Worm (Caenorhabditis elegans): ENCODE results near the gene set-19.

set-19 gene

DNA sequence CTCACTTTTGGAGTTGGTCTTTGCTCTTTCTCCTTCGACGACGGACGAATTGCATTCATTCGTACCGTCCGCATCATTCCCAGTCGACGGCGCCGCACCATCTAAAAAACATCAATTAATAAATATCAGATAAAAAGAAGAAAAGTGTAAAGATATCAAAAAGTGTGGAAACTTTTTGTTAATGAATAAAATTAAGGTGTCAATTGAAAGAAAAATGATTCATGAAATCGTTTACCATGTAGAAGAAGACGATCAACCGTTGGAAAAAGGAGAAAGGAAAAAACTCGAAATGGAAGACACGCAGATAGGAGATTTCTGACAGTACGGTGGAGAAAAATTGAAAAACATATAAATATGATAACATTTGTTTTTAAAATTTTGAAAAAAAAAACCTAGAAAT is at the start of gene set-19:
set-19 (minus strand) TSS at position 101 of the 400 bp plus-strand sequence.
- TF ChIP-seq him-1 (tag; optimal IDR thresholded peaks at IDR 0.05) (no peak), dao-5 (tag; optimal IDR thresholded peaks at IDR 0.05) (no peak), W03F9.2 (tag; optimal IDR thresholded peaks at IDR 0.05) (no peak)

DNA sequence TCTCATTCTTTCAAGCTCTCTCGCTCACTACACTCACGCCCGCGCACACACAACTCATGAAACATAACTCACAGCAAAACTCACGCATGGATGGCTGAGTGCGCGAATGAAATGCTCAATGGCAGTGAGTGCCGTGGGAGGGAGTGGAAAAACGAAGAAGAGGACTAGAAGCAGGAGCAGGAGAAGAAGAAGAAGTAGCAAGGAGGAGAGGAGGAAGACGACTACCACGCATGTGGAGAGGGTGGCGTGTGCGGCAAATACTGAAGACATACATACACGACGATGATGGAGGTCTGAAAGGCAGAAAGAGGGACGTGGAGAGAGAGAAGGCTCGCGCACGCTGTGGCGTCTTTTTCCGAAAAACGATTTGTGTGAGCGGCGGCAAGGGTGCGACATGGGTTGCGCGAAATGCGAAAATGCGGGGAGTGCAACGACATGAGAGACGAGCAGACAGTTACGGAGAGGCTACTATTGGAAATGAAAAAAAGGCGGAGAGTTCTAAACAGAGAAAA is 49.0 kb upstream of the set-19 start:
- TF ChIP-seq him-1 (tag; optimal IDR thresholded peaks at IDR 0.05): peak; percentile 84
- TF ChIP-seq dao-5 (tag; optimal IDR thresholded peaks at IDR 0.05): no peak

DNA sequence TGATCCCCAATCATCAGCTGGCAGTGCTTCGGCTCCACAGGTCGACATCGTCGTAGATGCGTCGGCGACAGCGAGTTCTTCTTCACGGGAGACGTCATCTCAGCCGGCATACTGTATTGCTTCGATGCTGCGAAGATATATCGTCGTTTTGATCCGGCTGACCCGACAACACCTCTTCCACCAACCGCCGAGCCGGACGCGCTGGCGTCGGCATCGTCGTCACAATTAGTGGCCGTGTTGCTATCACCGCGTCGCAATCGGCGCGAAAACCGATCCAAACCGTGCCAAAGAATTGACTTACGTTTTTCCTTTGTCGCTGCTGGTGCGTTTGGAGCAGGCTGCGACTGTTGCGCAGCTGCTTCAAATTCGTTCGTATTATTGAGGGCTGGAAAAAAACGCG is 46.1 kb upstream of the set-19 start:
- TF ChIP-seq W03F9.2 (tag; optimal IDR thresholded peaks at IDR 0.05) (no peak), dao-5 (tag; optimal IDR thresholded peaks at IDR 0.05) (no peak), him-1 (tag; optimal IDR thresholded peaks at IDR 0.05) (no peak)

DNA sequence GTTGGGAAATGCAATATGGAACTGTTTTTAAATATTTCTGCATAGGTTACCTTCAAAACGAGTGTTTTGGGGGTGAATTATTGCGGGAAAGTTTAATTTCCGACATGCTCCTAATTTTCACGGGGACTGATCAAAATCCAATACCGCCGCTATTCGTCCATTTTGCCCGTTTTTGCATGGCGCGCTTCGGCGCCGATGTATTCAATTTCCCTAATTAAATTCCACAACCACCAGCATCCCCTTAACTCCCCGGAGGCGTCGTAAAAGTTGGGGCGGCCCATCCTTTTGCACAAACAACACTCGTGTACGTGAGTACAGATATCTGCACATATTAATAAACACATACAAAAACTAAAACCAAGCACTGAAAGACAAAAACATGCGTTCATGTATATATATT is 44.5 kb upstream of the set-19 start:
- no peak for TF ChIP-seq W03F9.2 (tag; optimal IDR thresholded peaks at IDR 0.05)
- TF ChIP-seq him-1 (tag; optimal IDR thresholded peaks at IDR 0.05): no peak
- no peak for TF ChIP-seq dao-5 (tag; optimal IDR thresholded peaks at IDR 0.05)

DNA sequence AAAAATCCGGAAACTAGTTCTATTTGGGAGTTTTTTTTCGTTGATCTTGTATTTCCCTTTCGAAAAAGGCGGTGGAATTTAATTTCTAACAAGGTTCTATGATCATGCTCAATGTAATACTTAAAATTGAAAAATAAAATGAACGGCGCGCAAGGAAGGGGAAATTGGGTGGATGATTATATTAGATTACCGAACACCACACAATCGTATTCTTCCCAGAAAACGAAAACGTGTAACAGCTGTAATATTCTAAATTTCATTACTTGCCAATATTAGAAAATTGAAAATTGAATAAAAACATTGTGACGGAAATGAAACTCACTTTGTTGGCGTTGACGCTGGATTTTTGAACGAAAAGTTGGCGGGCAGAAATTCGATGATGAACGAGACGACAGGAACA is 43.7 kb upstream of the set-19 start:
- TF ChIP-seq W03F9.2 (tag; optimal IDR thresholded peaks at IDR 0.05) (no peak), dao-5 (tag; optimal IDR thresholded peaks at IDR 0.05) (no peak), him-1 (tag; optimal IDR thresholded peaks at IDR 0.05) (no peak)

DNA sequence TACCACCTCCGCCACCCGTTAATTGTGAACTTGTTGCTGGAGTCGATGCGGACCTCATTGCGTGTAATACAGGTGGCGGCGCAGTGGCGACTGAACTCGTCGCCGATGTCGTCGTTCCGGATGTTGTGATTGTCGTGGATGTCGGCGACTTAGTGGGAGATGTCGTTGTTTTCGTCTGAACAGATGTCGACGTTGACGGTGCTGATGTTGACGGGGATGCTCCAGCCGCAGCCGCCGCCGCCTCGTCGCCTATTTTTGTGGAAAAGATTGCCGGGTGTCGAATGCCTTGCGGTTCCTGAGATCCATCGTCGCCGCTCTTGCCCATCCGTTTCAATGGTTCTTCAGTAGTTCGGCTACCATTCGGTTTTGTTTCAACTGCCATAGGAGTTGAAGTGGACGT is 40.9 kb upstream of the set-19 start:
- TF ChIP-seq dao-5 (tag; optimal IDR thresholded peaks at IDR 0.05) (no peak), him-1 (tag; optimal IDR thresholded peaks at IDR 0.05) (no peak)

DNA sequence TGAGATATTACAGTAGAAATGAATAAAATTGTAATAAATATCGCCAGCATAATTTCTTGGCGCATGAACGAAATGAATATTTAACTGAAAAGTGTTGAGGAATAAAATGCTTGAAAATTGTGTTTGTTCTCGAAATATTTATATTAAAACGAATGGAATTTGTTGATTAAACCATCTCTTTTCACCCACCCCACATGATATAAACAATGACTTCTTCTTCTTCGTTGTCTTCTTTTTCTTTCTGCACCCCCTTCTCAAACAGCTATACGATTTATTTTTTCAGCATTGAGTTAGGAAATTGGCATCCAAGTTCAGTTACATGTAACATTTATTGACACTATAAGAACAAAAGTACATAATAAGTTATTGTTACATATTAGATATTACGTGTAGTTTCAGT is 40.1 kb upstream of the set-19 start, which contains the start of gene C41G11.1:
C41G11.1 (minus strand) TSS at position 101 of the 400 bp plus-strand sequence.
- TF ChIP-seq W03F9.2 (tag; optimal IDR thresholded peaks at IDR 0.05) (no peak), him-1 (tag; optimal IDR thresholded peaks at IDR 0.05) (no peak), dao-5 (tag; optimal IDR thresholded peaks at IDR 0.05) (no peak)

DNA sequence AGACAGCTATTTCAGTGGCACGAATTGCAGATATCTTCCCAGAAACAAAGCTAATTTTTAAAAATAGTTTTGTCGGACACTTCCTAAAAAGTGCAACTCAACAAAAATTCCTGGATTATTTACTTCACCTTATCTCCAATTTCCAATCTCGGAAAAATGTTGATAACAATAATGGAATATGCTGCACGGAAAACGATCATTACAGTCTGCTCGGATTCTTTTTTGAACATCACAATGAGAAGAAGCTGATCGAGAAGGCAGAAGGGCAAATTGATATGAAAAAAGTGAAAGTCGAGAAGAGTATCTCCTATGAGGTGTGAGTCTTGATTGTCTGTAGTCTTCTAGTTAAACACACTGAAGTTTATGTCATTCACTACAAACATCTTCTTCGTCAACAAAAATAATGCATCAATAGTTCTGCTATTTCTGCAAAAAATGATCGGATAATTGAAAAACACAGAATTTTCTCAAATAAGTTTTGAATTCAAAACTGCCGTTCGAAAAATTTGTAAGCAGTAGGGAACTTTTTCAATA is 35.9 kb upstream of the set-19 start:
- TF ChIP-seq W03F9.2 (tag; optimal IDR thresholded peaks at IDR 0.05) (no peak), him-1 (tag; optimal IDR thresholded peaks at IDR 0.05) (no peak), dao-5 (tag; optimal IDR thresholded peaks at IDR 0.05) (no peak)

DNA sequence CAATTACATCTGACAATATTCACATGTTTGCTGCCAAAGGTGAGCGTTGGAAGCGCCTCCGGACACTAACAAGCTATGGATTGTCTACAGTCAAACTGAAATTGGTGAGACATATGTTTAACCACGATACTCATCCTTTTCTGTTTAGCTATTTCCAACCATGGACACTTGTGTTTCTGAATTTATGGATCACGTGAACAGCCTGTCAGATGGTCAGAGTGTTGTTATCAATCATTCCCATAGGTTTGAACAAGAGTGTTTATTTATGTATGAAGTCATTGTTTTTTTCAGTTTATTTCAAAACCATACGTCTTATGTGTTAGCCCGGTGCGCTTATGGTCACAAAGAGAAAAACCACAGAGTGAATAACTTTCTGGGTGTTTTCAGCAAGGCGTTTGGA is 35.3 kb upstream of the set-19 start:
- TF ChIP-seq him-1 (tag; optimal IDR thresholded peaks at IDR 0.05): no peak
- no peak for TF ChIP-seq dao-5 (tag; optimal IDR thresholded peaks at IDR 0.05)
- no peak for TF ChIP-seq W03F9.2 (tag; optimal IDR thresholded peaks at IDR 0.05)

DNA sequence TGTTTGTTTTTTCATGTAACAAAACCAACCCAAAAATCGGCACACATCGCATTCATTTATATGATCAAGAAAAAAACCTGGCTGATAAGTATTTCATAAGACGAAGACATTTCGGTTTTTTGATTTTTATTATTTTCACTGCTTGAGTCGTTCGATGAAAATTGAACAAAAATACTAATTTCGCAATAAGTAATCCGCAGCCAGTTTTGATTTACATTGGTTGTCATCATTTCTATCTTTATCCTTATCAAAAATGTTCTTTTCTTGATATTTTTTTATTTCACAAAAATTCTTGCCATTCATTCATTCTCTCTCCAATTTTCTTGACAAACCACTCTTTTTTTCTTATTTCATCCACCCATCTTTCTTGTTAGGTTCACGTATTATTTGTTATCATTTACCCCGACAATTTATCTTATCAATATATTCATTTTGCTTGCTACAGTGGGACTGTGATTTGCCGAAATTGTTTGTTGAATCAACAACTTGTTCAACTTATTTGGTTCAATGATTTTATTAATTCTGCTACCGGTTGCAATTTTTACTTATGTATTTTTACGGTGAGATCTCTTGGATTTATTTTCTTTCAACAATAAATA is 34.2 kb upstream of the set-19 start, which contains the start of gene cyp-43A1:
cyp-43A1 (plus strand) TSS at position 446 of the 599 bp plus-strand sequence.
- TF ChIP-seq W03F9.2 (tag; optimal IDR thresholded peaks at IDR 0.05): no peak
- TF ChIP-seq dao-5 (tag; optimal IDR thresholded peaks at IDR 0.05): no peak
- no peak for TF ChIP-seq him-1 (tag; optimal IDR thresholded peaks at IDR 0.05)

DNA sequence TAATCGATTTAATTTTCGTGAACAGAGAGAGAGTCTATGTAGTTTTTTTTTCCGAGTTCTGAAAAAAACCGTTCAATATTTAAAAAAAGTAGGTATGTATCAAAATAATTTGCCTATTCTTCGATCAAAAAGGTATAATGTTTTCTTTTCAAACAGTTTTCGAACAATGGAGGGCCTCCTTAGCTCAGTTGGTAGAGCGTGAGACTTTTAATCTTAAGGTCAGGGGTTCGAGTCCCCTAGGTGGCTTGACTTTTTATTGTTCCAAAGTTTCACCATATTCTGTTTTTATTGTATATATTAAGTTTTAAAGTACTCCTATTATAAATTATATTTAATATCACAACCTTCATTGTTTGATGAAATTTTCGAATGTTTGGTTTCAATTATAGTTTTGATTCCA is 33.5 kb upstream of the set-19 start:
- TF ChIP-seq him-1 (tag; optimal IDR thresholded peaks at IDR 0.05): no peak
- TF ChIP-seq dao-5 (tag; optimal IDR thresholded peaks at IDR 0.05): no peak
- TF ChIP-seq W03F9.2 (tag; optimal IDR thresholded peaks at IDR 0.05): peak; percentile 35

DNA sequence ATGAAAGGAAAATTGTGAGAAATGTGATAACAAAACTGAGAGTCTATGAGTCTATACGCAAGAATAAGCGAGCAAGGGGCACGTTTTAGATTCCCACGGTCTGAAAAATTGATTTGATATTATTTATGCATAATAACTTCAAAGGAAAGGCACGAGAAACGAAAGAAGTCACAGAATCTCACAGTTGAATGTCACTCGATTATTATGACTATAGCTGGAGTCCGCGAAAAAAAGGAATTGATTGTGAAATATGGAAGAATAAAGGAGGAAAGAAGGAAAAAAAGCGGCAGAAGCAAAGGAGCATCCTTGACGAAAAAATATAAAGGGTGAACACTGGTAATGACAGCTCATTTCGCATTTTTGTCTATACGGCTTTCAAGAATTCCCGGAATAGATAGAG is 30.6 kb upstream of the set-19 start, which contains the start of gene cat-1:
cat-1 (minus strand) TSS at position 101 of the 400 bp plus-strand sequence.
- TF ChIP-seq dao-5 (tag; optimal IDR thresholded peaks at IDR 0.05) (no peak), him-1 (tag; optimal IDR thresholded peaks at IDR 0.05) (no peak), W03F9.2 (tag; optimal IDR thresholded peaks at IDR 0.05) (no peak)

DNA sequence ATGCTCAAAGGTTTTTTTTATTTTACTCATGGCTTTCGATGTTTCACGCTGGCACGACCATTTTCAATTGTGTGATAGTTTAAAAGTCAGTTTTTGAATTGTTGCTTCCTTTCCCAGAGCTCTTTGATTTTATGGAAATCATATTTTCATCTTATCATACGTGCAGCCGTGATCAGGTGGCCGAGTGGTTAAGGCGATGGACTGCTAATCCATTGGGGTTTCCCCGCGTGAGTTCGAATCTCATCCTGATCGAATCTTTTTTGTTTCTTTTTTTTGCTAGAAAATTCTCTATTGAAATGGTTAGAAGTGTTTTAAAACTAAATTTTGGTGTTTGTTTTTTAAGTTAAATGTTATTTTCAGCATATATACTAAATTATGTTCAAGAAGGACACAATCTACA is 29.2 kb upstream of the set-19 start:
- TF ChIP-seq W03F9.2 (tag; optimal IDR thresholded peaks at IDR 0.05): no peak
- no peak for TF ChIP-seq dao-5 (tag; optimal IDR thresholded peaks at IDR 0.05)
- no peak for TF ChIP-seq him-1 (tag; optimal IDR thresholded peaks at IDR 0.05)

DNA sequence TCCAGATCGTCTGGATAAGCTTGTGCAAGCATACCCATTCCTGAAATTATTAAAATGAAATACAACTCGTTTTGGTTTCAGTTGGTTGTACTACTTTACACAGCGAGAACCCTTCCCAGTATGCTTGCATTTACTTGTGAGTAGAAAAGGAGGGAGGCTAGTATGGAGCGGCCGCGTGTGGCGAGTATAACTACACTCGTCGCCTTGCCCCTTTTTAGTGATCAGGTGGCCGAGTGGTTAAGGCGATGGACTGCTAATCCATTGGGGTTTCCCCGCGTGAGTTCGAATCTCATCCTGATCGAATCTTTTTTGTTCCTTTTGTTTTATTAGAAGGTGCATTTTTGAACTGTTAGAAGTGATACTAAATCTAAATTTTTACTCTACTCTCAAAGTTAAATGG is 27.8 kb upstream of the set-19 start:
- no peak for TF ChIP-seq W03F9.2 (tag; optimal IDR thresholded peaks at IDR 0.05)
- TF ChIP-seq dao-5 (tag; optimal IDR thresholded peaks at IDR 0.05): peak; percentile 58

DNA sequence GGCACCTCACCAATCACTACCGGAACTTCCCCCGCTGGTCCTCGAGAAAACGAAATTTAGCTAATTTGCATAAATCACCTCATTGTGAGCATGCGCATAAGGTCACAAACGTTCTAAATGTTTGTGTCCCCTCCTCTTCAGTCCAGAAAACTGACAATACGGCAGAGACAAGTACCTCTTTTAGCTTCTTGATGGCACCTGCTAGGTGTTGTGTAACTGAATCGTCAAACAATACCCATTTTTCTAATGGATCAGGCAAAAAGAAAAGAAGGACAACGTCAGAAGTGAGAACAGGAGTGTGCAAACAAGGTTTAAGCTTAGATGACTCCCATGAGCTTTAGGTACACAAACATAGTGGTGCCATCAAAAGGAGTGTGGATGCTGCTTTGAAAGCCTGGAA is 19.5 kb upstream of the set-19 start:
- TF ChIP-seq W03F9.2 (tag; optimal IDR thresholded peaks at IDR 0.05) (no peak), dao-5 (tag; optimal IDR thresholded peaks at IDR 0.05) (no peak), him-1 (tag; optimal IDR thresholded peaks at IDR 0.05) (no peak)
